Worm (Caenorhabditis elegans) whole organism, young adult: ENCODE data around the gene srw-94.

ENCODE experiments used
- D2030.7 ChIP-seq: fragments of 200-800 bp; sonication (Bioruptor generic); IDR thresholded peaks from 2 replicates; pipeline ENCODE4 v1.3.6; 2022; ENCODE audit warnings: missing genetic modification reagents, missing genetic modification characterization, missing compliant biosample characterization
- F23B12.7 ChIP-seq: sonication (generic microtip); optimal IDR thresholded peaks from 2 replicates; lab custom pipeline; 2017; ENCODE audit warnings: missing genetic modification characterization, mild to moderate bottlenecking, missing compliant biosample characterization, antibody characterized with exemption, moderate library complexity; ENCODE audit not compliant: insufficient read depth
- F49E8.2 ChIP-seq: sonication (generic microtip); optimal IDR thresholded peaks from 3 replicates; lab custom pipeline; 2017; ENCODE audit warnings: missing genetic modification characterization, mild to moderate bottlenecking, missing compliant biosample characterization, antibody characterized with exemption, moderate library complexity; ENCODE audit not compliant: insufficient read depth
- F57C9.4 ChIP-seq: sonication (generic microtip); optimal IDR thresholded peaks from 2 replicates; lab custom pipeline; 2017; ENCODE audit warnings: mild to moderate bottlenecking, missing genetic modification characterization, missing compliant biosample characterization
- K11D2.4 ChIP-seq: fragments of 200-800 bp; sonication (Bioruptor generic); IDR thresholded peaks from 2 replicates; pipeline ENCODE4 v1.3.6; 2022; ENCODE audit warnings: missing genetic modification reagents, missing genetic modification characterization, missing compliant biosample characterization
- K12H6.12 ChIP-seq: fragments of 200-800 bp; sonication (Bioruptor generic); optimal IDR thresholded peaks from 2 replicates; lab custom pipeline; 2018; ENCODE audit warnings: mild to moderate bottlenecking, missing genetic modification characterization, missing compliant biosample characterization
- Y53F4B.3 ChIP-seq: fragments of 200-800 bp; sonication (Bioruptor generic); IDR thresholded peaks from 2 replicates; pipeline ENCODE4 v1.3.6; 2022; ENCODE audit warnings: missing genetic modification reagents, missing genetic modification characterization, missing compliant biosample characterization
- Y53G8AR.9 ChIP-seq: fragments of 200-800 bp; sonication (Bioruptor generic); conservative IDR thresholded peaks from 2 replicates; pipeline ENCODE4 v1.3.6; 2022; ENCODE audit warnings: missing genetic modification reagents, missing genetic modification characterization, missing compliant biosample characterization
- Y56A3A.18 ChIP-seq: fragments of 200-800 bp; sonication (Bioruptor generic); IDR thresholded peaks from 2 replicates; pipeline ENCODE4 v1.3.6; 2022; ENCODE audit warnings: missing genetic modification reagents, missing genetic modification characterization, missing compliant biosample characterization
- Y95B8A.8 ChIP-seq: fragments of 200-800 bp; sonication (Bioruptor generic); IDR thresholded peaks from 2 replicates; pipeline ENCODE4 v1.3.6; 2022; ENCODE audit warnings: missing genetic modification reagents, missing genetic modification characterization, missing compliant biosample characterization
- aptf-2 ChIP-seq: fragments of 200-800 bp; sonication (Bioruptor generic); conservative IDR thresholded peaks from 2 replicates; pipeline ENCODE4 v1.3.6; 2022; ENCODE audit warnings: missing genetic modification reagents, missing genetic modification characterization, missing compliant biosample characterization
- aptf-3 ChIP-seq: fragments of 200-800 bp; sonication (Bioruptor generic); IDR thresholded peaks from 2 replicates; pipeline ENCODE4 v1.3.6; 2022; ENCODE audit warnings: missing genetic modification characterization, missing compliant biosample characterization
- athp-1 ChIP-seq: sonication (generic microtip); optimal IDR thresholded peaks from 2 replicates; lab custom pipeline; 2017; ENCODE audit warnings: mild to moderate bottlenecking, missing genetic modification characterization, missing compliant biosample characterization
- ceh-100 ChIP-seq: fragments of 200-800 bp; sonication (Bioruptor generic); IDR thresholded peaks from 2 replicates; pipeline ENCODE4 v1.3.6; 2022; ENCODE audit warnings: missing genetic modification reagents, missing genetic modification characterization, missing compliant biosample characterization
- die-1 ChIP-seq: sonication (generic microtip); optimal IDR thresholded peaks from 2 replicates; lab custom pipeline; 2016; ENCODE audit warnings: missing genotype, mild to moderate bottlenecking, missing genetic modification characterization, missing compliant biosample characterization
- efl-1 ChIP-seq: fragments of 150-350 bp; optimal IDR thresholded peaks from 2 replicates; lab custom pipeline; 2014; ENCODE audit warnings: missing biosample characterization, missing genetic modification reagents, missing genetic modification characterization
- egl-18 ChIP-seq: fragments of 200-800 bp; sonication (Bioruptor generic); IDR thresholded peaks from 2 replicates; pipeline ENCODE4 v1.3.6; 2022; ENCODE audit warnings: missing genetic modification reagents, missing genetic modification characterization, missing compliant biosample characterization
- egl-44 ChIP-seq: fragments of 200-800 bp; sonication (Bioruptor generic); IDR thresholded peaks from 2 replicates; pipeline ENCODE4 v1.3.6; 2022; ENCODE audit warnings: missing genetic modification reagents, missing genetic modification characterization, missing compliant biosample characterization
- hsf-1 ChIP-seq: fragments of 200-800 bp; sonication (Bioruptor generic); IDR thresholded peaks from 2 replicates; pipeline ENCODE4 v1.3.6; 2022; ENCODE audit warnings: missing genetic modification reagents, missing genetic modification characterization, missing compliant biosample characterization
- let-526 ChIP-seq: fragments of 200-800 bp; sonication (Bioruptor generic); IDR thresholded peaks from 2 replicates; pipeline ENCODE4 v1.3.6; 2022; ENCODE audit warnings: missing genetic modification reagents, missing genetic modification characterization, missing compliant biosample characterization
- lin-40 ChIP-seq: sonication (generic microtip); optimal IDR thresholded peaks from 2 replicates; lab custom pipeline; 2016; ENCODE audit warnings: missing genetic modification characterization, mild to moderate bottlenecking, missing compliant biosample characterization, missing genotype, missing genetic modification reagents
- lsl-1 ChIP-seq: fragments of 200-800 bp; sonication (Bioruptor generic); optimal IDR thresholded peaks from 2 replicates; lab custom pipeline; 2018; ENCODE audit warnings: mild to moderate bottlenecking, missing genetic modification characterization, moderate library complexity, missing compliant biosample characterization
- madf-10 ChIP-seq: sonication (generic microtip); optimal IDR thresholded peaks from 2 replicates; lab custom pipeline; 2016; ENCODE audit warnings: mild to moderate bottlenecking, missing genetic modification characterization, missing compliant biosample characterization
- madf-3 ChIP-seq: fragments of 200-800 bp; sonication (Bioruptor generic); IDR thresholded peaks from 2 replicates; pipeline ENCODE4 v1.3.6; 2022; ENCODE audit warnings: missing genetic modification reagents, missing genetic modification characterization, missing compliant biosample characterization
- mcd-1 ChIP-seq: fragments of 200-800 bp; sonication (Bioruptor generic); IDR thresholded peaks from 2 replicates; pipeline ENCODE4 v1.3.6; 2022; ENCODE audit warnings: missing genetic modification reagents, missing genetic modification characterization, missing compliant biosample characterization
- nhr-120 ChIP-seq: fragments of 200-800 bp; sonication (Bioruptor generic); IDR thresholded peaks from 2 replicates; pipeline ENCODE4 v1.3.6; 2022; ENCODE audit warnings: missing genetic modification characterization, missing compliant biosample characterization
- nhr-179 ChIP-seq: sonication (generic microtip); optimal IDR thresholded peaks from 2 replicates; lab custom pipeline; 2016; ENCODE audit warnings: mild to moderate bottlenecking, missing genetic modification characterization, missing compliant biosample characterization
- nhr-27 ChIP-seq: fragments of 200-800 bp; sonication (Bioruptor generic); optimal IDR thresholded peaks from 2 replicates; lab custom pipeline; 2018; ENCODE audit warnings: mild to moderate bottlenecking, missing genetic modification characterization, moderate library complexity, missing compliant biosample characterization
- nhr-80 ChIP-seq: sonication (generic microtip); optimal IDR thresholded peaks from 2 replicates; lab custom pipeline; 2016; ENCODE audit warnings: missing genetic modification characterization, missing compliant biosample characterization
- nhr-90 ChIP-seq: sonication (generic microtip); optimal IDR thresholded peaks from 2 replicates; lab custom pipeline; 2016; ENCODE audit warnings: missing genotype, mild to moderate bottlenecking, missing genetic modification characterization, missing compliant biosample characterization
- rec-8 ChIP-seq, 2 experiments: sonication (generic microtip); optimal IDR thresholded peaks; 2 replicates each; lab custom pipeline; 2016; ENCODE audit warnings: mild to moderate bottlenecking in 2 of 2, missing genetic modification characterization in 2 of 2, missing genetic modification reagents in 2 of 2, missing genotype in 2 of 2, missing biosample characterization in 1 of 2, missing compliant biosample characterization in 1 of 2, moderate library complexity in 1 of 2
- repo-1 ChIP-seq: sonication (generic microtip); optimal IDR thresholded peaks from 2 replicates; lab custom pipeline; 2017; ENCODE audit warnings: mild to moderate bottlenecking, missing genetic modification characterization, missing compliant biosample characterization
- sea-2 ChIP-seq: fragments of 200-800 bp; sonication (Bioruptor generic); IDR thresholded peaks from 2 replicates; pipeline ENCODE4 v1.3.6; 2022; ENCODE audit warnings: missing genetic modification characterization, missing compliant biosample characterization
- snpc-1.3 ChIP-seq: sonication (generic microtip); optimal IDR thresholded peaks from 2 replicates; lab custom pipeline; 2017; ENCODE audit warnings: missing genetic modification characterization, mild to moderate bottlenecking, missing compliant biosample characterization, antibody characterized with exemption, moderate library complexity, missing genotype, missing genetic modification reagents; ENCODE audit not compliant: insufficient read depth
- ztf-22 ChIP-seq: fragments of 200-800 bp; sonication (Bioruptor generic); optimal IDR thresholded peaks from 2 replicates; lab custom pipeline; 2018; ENCODE audit warnings: mild to moderate bottlenecking, missing genetic modification characterization, moderate library complexity, missing compliant biosample characterization

srw-94 gene

DNA sequence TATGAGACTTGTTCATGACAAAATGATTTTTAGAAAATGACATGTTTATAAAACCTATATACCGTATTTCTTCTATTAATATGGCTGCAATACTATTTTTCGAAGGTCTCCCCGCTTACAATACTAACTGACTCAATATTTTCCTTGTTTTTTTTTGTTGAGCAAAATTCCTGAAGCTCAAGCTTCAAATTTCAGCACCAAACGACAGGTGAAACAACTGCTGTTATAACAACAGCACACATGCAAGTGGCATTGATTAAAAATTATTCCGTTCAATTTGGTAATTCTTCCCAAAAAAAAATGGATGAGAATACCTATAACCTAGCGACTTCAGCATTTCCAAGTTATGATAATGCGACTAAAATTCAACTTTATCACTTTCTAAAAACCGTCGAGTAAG lies at the start of gene srw-94:
srw-94 (plus strand) TSS at position 301 of the 400 bp plus-strand sequence.
- TF ChIP-seq let-526 (GFP tag; lab: Robert Waterston, UW) (no peak), efl-1 (no peak), nhr-27 (tag; lab: Kevin White, UChicago) (no peak), K11D2.4 (GFP tag; lab: Robert Waterston, UW) (no peak), egl-18 (GFP tag; lab: Robert Waterston, UW) (no peak), nhr-120 (GFP tag; lab: Robert Waterston, UW) (no peak), Y56A3A.18 (GFP tag; lab: Robert Waterston, UW) (no peak), Y53G8AR.9 (GFP tag; lab: Robert Waterston, UW) (no peak), athp-1 (tag; lab: Kevin White, UChicago) (no peak), F23B12.7 (tag; lab: Kevin White, UChicago) (no peak), lin-40 (no peak), hsf-1 (GFP tag; lab: Robert Waterston, UW) (no peak), D2030.7 (GFP tag; lab: Robert Waterston, UW) (no peak), aptf-2 (GFP tag; lab: Robert Waterston, UW) (no peak), K12H6.12 (tag; lab: Kevin White, UChicago) (no peak), ceh-100 (GFP tag; lab: Robert Waterston, UW) (no peak), nhr-90 (tag; lab: Kevin White, UChicago) (no peak)

ce11 chrIV:4771792-4772191 lies 42.5 kb upstream of the srw-94 start, which contains the start of gene R11E3.2:
Gene R11E3.2, plus strand, starts transcription at chrIV:4772092.
- TF ChIP-seq sea-2 (GFP tag; lab: Robert Waterston, UW) (no peak), nhr-80 (peak; percentile 4), F49E8.2 (tag; lab: Kevin White, UChicago) (no peak), mcd-1 (GFP tag; lab: Robert Waterston, UW) (no peak), egl-44 (GFP tag; lab: Robert Waterston, UW) (no peak)

- TF ChIP-seq ztf-22 (GFP tag; lab: Kevin White, UChicago) = no peak
- no peak for TF ChIP-seq die-1 (tag; lab: Kevin White, UChicago)
- TF ChIP-seq lsl-1 (GFP tag; lab: Kevin White, UChicago) = no peak
- no peak for TF ChIP-seq Y53F4B.3 (GFP tag; lab: Robert Waterston, UW)
- TF ChIP-seq aptf-2 (GFP tag; lab: Robert Waterston, UW) = no peak
- no peak for TF ChIP-seq rec-8 (tag; optimal IDR thresholded peaks at IDR 0.05; lab: Kevin White, UChicago)
- no peak for TF ChIP-seq Y95B8A.8 (GFP tag; lab: Robert Waterston, UW)
- no peak for TF ChIP-seq mcd-1 (GFP tag; lab: Robert Waterston, UW)
- TF ChIP-seq repo-1 = no peak
- TF ChIP-seq snpc-1.3 = no peak
- TF ChIP-seq nhr-80 = no peak
- no peak for TF ChIP-seq aptf-3 (GFP tag; lab: Robert Waterston, UW)
- no peak for TF ChIP-seq madf-3
- TF ChIP-seq nhr-179 (tag; lab: Kevin White, UChicago) = no peak
- no peak for TF ChIP-seq F57C9.4 (tag; lab: Kevin White, UChicago)
- TF ChIP-seq madf-10 (tag; lab: Kevin White, UChicago) = no peak
- TF ChIP-seq, all 124 proteins: peak for 0
These were observed 38.3 kb upstream of the srw-94 start, which contains the start of gene R11E3.19 for ce11 chrIV:4776001-4776400. Gene R11E3.19, minus strand, starts transcription at chrIV:4776101.
